Worm (Caenorhabditis elegans): ENCODE results near the gene fipr-20.
A peak's percentile ranks its signal among the peaks of the same experiment; 100 is the strongest.

The fipr-20 gene

DNA sequence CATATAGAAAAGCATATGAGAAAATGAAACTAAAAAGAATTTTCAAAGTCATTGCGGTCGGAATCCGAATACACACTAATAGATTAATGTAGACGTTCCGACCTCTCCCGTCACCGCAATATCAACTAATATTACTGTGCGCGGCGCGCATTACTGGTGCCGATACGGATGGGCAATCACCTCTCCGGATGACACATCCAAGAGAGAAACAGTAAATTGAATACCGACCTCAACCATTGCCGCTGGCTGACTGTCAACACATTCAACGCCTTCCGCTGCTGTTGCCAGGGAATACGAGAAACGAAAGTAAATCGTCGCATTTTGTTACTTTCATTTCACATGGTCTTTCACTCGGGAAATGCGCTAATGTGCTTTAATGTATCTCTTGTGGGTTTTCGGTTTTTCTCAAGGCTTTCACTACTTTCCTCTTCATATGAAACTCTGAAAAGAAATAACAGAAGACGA, 32.7 kb upstream of the fipr-20 start (continued):
- peak; percentile 53; the same call in 1 of the 2 replicates for TF ChIP-seq cebp-2 (GFP tag; IDR thresholded peaks at IDR 0.05)
- TF ChIP-seq Y95B8A.8 (GFP tag; IDR thresholded peaks at IDR 0.05), result no peak; the same call in 1 of the 2 replicates
- TF ChIP-seq dpff-1 (tag; optimal IDR thresholded peaks at IDR 0.05), result peak; percentile 87
- TF ChIP-seq nhr-90 (tag; optimal IDR thresholded peaks at IDR 0.05), result no peak
- TF ChIP-seq Y53F4B.3 (GFP tag; IDR thresholded peaks at IDR 0.05), result no peak

ce11 chrIII:7491931-7492330, 29.7 kb upstream of the fipr-20 start:
- TF ChIP-seq lin-35 (GFP tag; optimal IDR thresholded peaks at IDR 0.05), result no peak
- no peak for TF ChIP-seq ceh-100 (GFP tag; IDR thresholded peaks at IDR 0.05)
- TF ChIP-seq F23B12.7 (tag; optimal IDR thresholded peaks at IDR 0.05; ENCODE audit: insufficient read depth), result no peak
- no peak for TF ChIP-seq aptf-3 (GFP tag; IDR thresholded peaks at IDR 0.05)
- TF ChIP-seq Y53G8AR.9 (GFP tag; conservative IDR thresholded peaks at IDR 0.05), result no peak
- TF ChIP-seq B0261.1 (tag; optimal IDR thresholded peaks at IDR 0.05), result no peak
- no peak for TF ChIP-seq cebp-1 (GFP tag; IDR thresholded peaks at IDR 0.05)
- no peak for TF ChIP-seq cebp-1 (tag; optimal IDR thresholded peaks at IDR 0.05)
- TF ChIP-seq ztf-26 (tag; optimal IDR thresholded peaks at IDR 0.05), result no peak
- no peak for TF ChIP-seq repo-1 (tag; optimal IDR thresholded peaks at IDR 0.05)
- no peak for TF ChIP-seq unc-62 (GFP tag; optimal IDR thresholded peaks at IDR 0.05)
- no peak for TF ChIP-seq Y56A3A.18 (GFP tag; IDR thresholded peaks at IDR 0.05)
- TF ChIP-seq sea-2 (GFP tag; IDR thresholded peaks at IDR 0.05), result no peak
- no peak for TF ChIP-seq let-526 (GFP tag; IDR thresholded peaks at IDR 0.05)
- no peak for TF ChIP-seq F22D6.2 (tag; optimal IDR thresholded peaks at IDR 0.05)
- TF ChIP-seq F37B4.10 (GFP tag; IDR thresholded peaks at IDR 0.05), result no peak
- TF ChIP-seq ztf-3 (GFP tag; optimal IDR thresholded peaks at IDR 0.05), result no peak
- TF ChIP-seq chd-7 (tag; optimal IDR thresholded peaks at IDR 0.05), result no peak
- no peak for TF ChIP-seq nfya-1 (tag; optimal IDR thresholded peaks at IDR 0.05; ENCODE audit: borderline replicate concordance, insufficient read depth)
- TF ChIP-seq bed-2 (GFP tag; IDR thresholded peaks at IDR 0.05), result no peak
- no peak for TF ChIP-seq rpc-1 (optimal IDR thresholded peaks at IDR 0.05)
- TF ChIP-seq rpc-1 (tag; optimal IDR thresholded peaks at IDR 0.05), result no peak

DNA sequence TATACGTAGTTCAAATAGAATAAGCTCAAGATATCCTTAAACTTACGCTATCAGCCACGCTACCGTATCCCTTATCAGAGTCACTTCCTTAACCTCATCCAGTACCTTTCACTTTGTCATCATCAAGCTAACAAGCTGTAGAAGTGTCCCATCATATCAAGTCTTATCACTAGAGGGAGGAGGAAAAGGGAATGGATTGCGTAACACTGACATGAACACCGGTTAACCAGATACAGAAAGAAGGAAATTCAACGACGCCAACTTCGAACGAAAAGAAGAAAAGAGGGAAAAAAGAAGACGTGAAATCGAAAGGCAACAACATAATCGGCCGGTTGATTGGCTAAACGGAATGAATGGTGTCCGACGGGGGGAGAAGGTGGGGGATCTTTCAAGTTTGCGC, 27.9 kb upstream of the fipr-20 start:
- TF ChIP-seq ztf-3 (GFP tag; optimal IDR thresholded peaks at IDR 0.05) (no peak), dox-1 (GFP tag; IDR thresholded peaks at IDR 0.05) (no peak), akir-1 (GFP tag; optimal IDR thresholded peaks at IDR 0.05) (no peak)

ce11 chrIII:7489055-7489534, 26.9 kb upstream of the fipr-20 start, which contains the start of gene mup-4:
TSS of gene mup-4 (minus strand) at chrIII:7489105.
- TF ChIP-seq hmg-1.2 (GFP tag; IDR thresholded peaks at IDR 0.05), result peak; percentile 78
- no peak for TF ChIP-seq die-1 (tag; optimal IDR thresholded peaks at IDR 0.05)

- TF ChIP-seq somi-1 (GFP tag; optimal IDR thresholded peaks at IDR 0.05) (peak; percentile 33), lin-40 (tag; optimal IDR thresholded peaks at IDR 0.05) (peak; percentile 10), nhr-179 (tag; optimal IDR thresholded peaks at IDR 0.05) (no peak), aptf-3 (GFP tag; IDR thresholded peaks at IDR 0.05) (no peak), ztf-18 (tag; optimal IDR thresholded peaks at IDR 0.05) (no peak), ztf-26 (tag; optimal IDR thresholded peaks at IDR 0.05) (peak; percentile 61), K12H6.12 (tag; optimal IDR thresholded peaks at IDR 0.05) (no peak), F57C9.4 (tag; optimal IDR thresholded peaks at IDR 0.05) (no peak), rpc-1 (optimal IDR thresholded peaks at IDR 0.05) (no peak), rpc-1 (tag; optimal IDR thresholded peaks at IDR 0.05) (no peak)
Measured at ce11 chrIII:7488303-7488702, 26.1 kb upstream of the fipr-20 start.

All from whole organism, young adult.